Worm (Caenorhabditis elegans): ENCODE data around the gene sup-10.

sup-10 gene

ce11 chrX:17545498-17545897 is 17.4 kb downstream of the sup-10 start (continued):
- TF ChIP-seq zip-11 (GFP tag; IDR thresholded peaks at IDR 0.05) (no peak), pha-4 (GFP tag; IDR thresholded peaks at IDR 0.05) (no peak), pha-4 (tag; optimal IDR thresholded peaks at IDR 0.05) (no peak), ZK337.2 (GFP tag; IDR thresholded peaks at IDR 0.05) (no peak), fkh-10 (GFP tag; optimal IDR thresholded peaks at IDR 0.05) (no peak), pqm-1 (tag; optimal IDR thresholded peaks at IDR 0.05) (no peak), mxl-2 (GFP tag; conservative IDR thresholded peaks at IDR 0.05) (no peak), ama-1 (optimal IDR thresholded peaks at IDR 0.05) (no peak), F44E2.7 (GFP tag; IDR thresholded peaks at IDR 0.05) (no peak), gei-8 (GFP tag; optimal IDR thresholded peaks at IDR 0.05) (no peak), F49E8.2 (tag; optimal IDR thresholded peaks at IDR 0.05; ENCODE audit: borderline replicate concordance) (no peak), dmd-8 (GFP tag; IDR thresholded peaks at IDR 0.05) (no peak), egl-27 (tag; optimal IDR thresholded peaks at IDR 0.05) (no peak), snpc-4 (tag; optimal IDR thresholded peaks at IDR 0.05) (no peak), unc-130 (GFP tag; optimal IDR thresholded peaks at IDR 0.05) (no peak), mxl-3 (GFP tag; optimal IDR thresholded peaks at IDR 0.05) (peak; percentile 20), dmd-6 (GFP tag; IDR thresholded peaks at IDR 0.05) (peak; percentile 66), lir-3 (tag; optimal IDR thresholded peaks at IDR 0.05) (no peak), php-3 (GFP tag; IDR thresholded peaks at IDR 0.05) (peak; percentile 64), nhr-28 (tag; optimal IDR thresholded peaks at IDR 0.05) (peak; percentile 43), nhr-48 (tag; optimal IDR thresholded peaks at IDR 0.05) (peak; percentile 42), nhr-10 (tag; optimal IDR thresholded peaks at IDR 0.05) (no peak), hif-1 (tag; optimal IDR thresholded peaks at IDR 0.05) (no peak), ZK546.5 (tag; optimal IDR thresholded peaks at IDR 0.05) (no peak), madf-5 (GFP tag; IDR thresholded peaks at IDR 0.05) (no peak), Y75B8A.6 (GFP tag; IDR thresholded peaks at IDR 0.05) (no peak), tag-97 (GFP tag; IDR thresholded peaks at IDR 0.05) (no peak), sdz-12 (GFP tag; optimal IDR thresholded peaks at IDR 0.05) (no peak), T26A8.4 (GFP tag; IDR thresholded peaks at IDR 0.05) (peak; percentile 83), nhr-237 (tag; optimal IDR thresholded peaks at IDR 0.05) (no peak), hlh-11 (tag; optimal IDR thresholded peaks at IDR 0.05) (peak; percentile 39), duxl-1 (tag; optimal IDR thresholded peaks at IDR 0.05; ENCODE audit: poor library complexity) (peak; percentile 77), hmg-1.1 (GFP tag; IDR thresholded peaks at IDR 0.05) (peak; percentile 93), ceh-62 (tag; optimal IDR thresholded peaks at IDR 0.05) (no peak), hlh-30 (tag; optimal IDR thresholded peaks at IDR 0.05; ENCODE audit: insufficient read depth) (no peak), lin-29 (GFP tag; IDR thresholded peaks at IDR 0.05) (no peak), ceh-44 (GFP tag; IDR thresholded peaks at IDR 0.05) (no peak), Y48G9A.11 (GFP tag; IDR thresholded peaks at IDR 0.05) (no peak), nhr-102 (tag; optimal IDR thresholded peaks at IDR 0.05) (peak; percentile 79), T20F7.1 (GFP tag; optimal IDR thresholded peaks at IDR 0.05) (peak; percentile 40), unc-62 (GFP tag; optimal IDR thresholded peaks at IDR 0.05 in 1 of 2) (no peak), unc-62 (tag; optimal IDR thresholded peaks at IDR 0.05) (no peak), dmd-9 (GFP tag; IDR thresholded peaks at IDR 0.05) (no peak), spr-1 (tag; optimal IDR thresholded peaks at IDR 0.05) (peak; percentile 62), zfp-3 (GFP tag; conservative IDR thresholded peaks at IDR 0.05) (0 out of 2 replicates have a peak, but pooled peaks have one; percentile 21), madf-9 (GFP tag; conservative IDR thresholded peaks at IDR 0.05) (peak; percentile 63), cey-2 (tag; optimal IDR thresholded peaks at IDR 0.05; ENCODE audit: borderline replicate concordance, insufficient read depth) (no peak), daf-16 (GFP tag; optimal IDR thresholded peaks at IDR 0.05) (peak in 1 of 2 experiments; percentile 39), daf-16 (tag; optimal IDR thresholded peaks at IDR 0.05) (no peak), arid-1 (GFP tag; conservative IDR thresholded peaks at IDR 0.05) (no peak), F10B5.3 (tag; optimal IDR thresholded peaks at IDR 0.05) (peak; percentile 76), D1046.2 (GFP tag; IDR thresholded peaks at IDR 0.05) (no peak)
